Worm (Caenorhabditis elegans) whole organism, L3 larva: ENCODE measurements around the gene F49E8.8.

ENCODE experiments used
- ZK546.5 ChIP-seq: sonication (generic microtip); optimal IDR thresholded peaks from 2 replicates; lab custom pipeline; 2017; ENCODE audit warnings: missing biosample characterization, missing genetic modification characterization
- aly-2 ChIP-seq: fragments of 150-350 bp; optimal IDR thresholded peaks from 2 replicates; lab custom pipeline; 2014; ENCODE audit warnings: missing biosample characterization, missing genetic modification characterization
- ama-1 ChIP-seq: fragments of 150-350 bp; optimal IDR thresholded peaks from 2 replicates; lab custom pipeline; 2018
- ceh-16 ChIP-seq: sonication (generic microtip); optimal IDR thresholded peaks from 2 replicates; lab custom pipeline; 2017; ENCODE audit warnings: missing biosample characterization, missing genetic modification characterization
- ceh-28 ChIP-seq: fragments of 150-350 bp; optimal IDR thresholded peaks from 2 replicates; lab custom pipeline; 2014; ENCODE audit warnings: missing biosample characterization, missing genetic modification reagents, missing genetic modification characterization
- ceh-9 ChIP-seq: sonication (generic microtip); optimal IDR thresholded peaks from 2 replicates; lab custom pipeline; 2018; ENCODE audit warnings: missing biosample characterization, missing genetic modification characterization
- daf-12 ChIP-seq: fragments of 150-350 bp; optimal IDR thresholded peaks from 2 replicates; lab custom pipeline; 2014; ENCODE audit warnings: missing biosample characterization, missing genetic modification reagents, missing genetic modification characterization
- egl-27 ChIP-seq: sonication (generic microtip); optimal IDR thresholded peaks from 4 replicates; lab custom pipeline; 2017; ENCODE audit warnings: missing biosample characterization, missing genetic modification reagents, missing genetic modification characterization
- elt-2 ChIP-seq: sonication (generic microtip); optimal IDR thresholded peaks from 2 replicates; lab custom pipeline; 2016; ENCODE audit warnings: missing genetic modification reagents, mild to moderate bottlenecking, missing genetic modification characterization, missing compliant biosample characterization
- elt-3 ChIP-seq, 3 experiments: fragments of 150-350 bp in 1 of 3; sonication (generic microtip) in 2 of 3; optimal IDR thresholded peaks; 2 replicates in 2 of 3; 4 replicates in 1 of 3; lab custom pipeline; 2014 to 2017; ENCODE audit warnings: missing biosample characterization in 3 of 3, missing genetic modification characterization in 3 of 3
- fkh-10 ChIP-seq: sonication (generic microtip); optimal IDR thresholded peaks from 2 replicates; lab custom pipeline; 2017; ENCODE audit warnings: missing biosample characterization, missing genetic modification reagents, missing genetic modification characterization
- fkh-2 ChIP-seq: fragments of 150-350 bp; optimal IDR thresholded peaks from 2 replicates; lab custom pipeline; 2014; ENCODE audit warnings: missing biosample characterization, missing genetic modification reagents, missing genetic modification characterization
- fos-1 ChIP-seq: fragments of 150-350 bp; optimal IDR thresholded peaks from 2 replicates; lab custom pipeline; 2014; ENCODE audit warnings: missing biosample characterization, missing genetic modification characterization
- lin-15B ChIP-seq: fragments of 150-350 bp; optimal IDR thresholded peaks from 2 replicates; lab custom pipeline; 2014; ENCODE audit warnings: missing biosample characterization, missing genetic modification characterization
- lin-39 ChIP-seq: fragments of 150-350 bp; optimal IDR thresholded peaks from 2 replicates; lab custom pipeline; 2018; ENCODE audit warnings: missing biosample characterization, missing genetic modification reagents, missing genetic modification characterization
- mdl-1 ChIP-seq: fragments of 150-350 bp; optimal IDR thresholded peaks from 2 replicates; lab custom pipeline; 2014; ENCODE audit warnings: missing biosample characterization, missing genetic modification characterization
- mml-1 ChIP-seq: fragments of 150-350 bp; sonication (generic microtip); optimal IDR thresholded peaks from 3 replicates; lab custom pipeline; 2014; ENCODE audit warnings: missing biosample characterization, missing genetic modification characterization
- nfya-1 ChIP-seq: sonication (generic microtip); optimal IDR thresholded peaks from 2 replicates; lab custom pipeline; 2017; ENCODE audit warnings: missing genetic modification characterization, mild to moderate bottlenecking, missing compliant biosample characterization, antibody characterized with exemption, moderate library complexity; ENCODE audit not compliant: insufficient read depth
- nhr-11 ChIP-seq: fragments of 150-350 bp; optimal IDR thresholded peaks from 2 replicates; lab custom pipeline; 2014; ENCODE audit warnings: missing biosample characterization, missing genetic modification characterization
- nhr-12 ChIP-seq: fragments of 150-350 bp; optimal IDR thresholded peaks from 2 replicates; lab custom pipeline; 2014; ENCODE audit warnings: missing biosample characterization, missing genetic modification characterization
- nhr-23 ChIP-seq: fragments of 150-350 bp; optimal IDR thresholded peaks from 2 replicates; lab custom pipeline; 2014; ENCODE audit warnings: missing biosample characterization, missing genetic modification reagents, missing genetic modification characterization
- nhr-237 ChIP-seq: fragments of 150-350 bp; optimal IDR thresholded peaks from 2 replicates; lab custom pipeline; 2014; ENCODE audit warnings: missing biosample characterization, missing genetic modification characterization
- nhr-25 ChIP-seq: sonication (generic microtip); optimal IDR thresholded peaks from 2 replicates; lab custom pipeline; 2017; ENCODE audit warnings: missing biosample characterization, missing genetic modification characterization
- nhr-67 ChIP-seq: fragments of 150-350 bp; optimal IDR thresholded peaks from 2 replicates; lab custom pipeline; 2014; ENCODE audit warnings: missing biosample characterization, missing genetic modification characterization
- pha-4 ChIP-seq: fragments of 150-350 bp; optimal IDR thresholded peaks from 2 replicates; lab custom pipeline; 2014; ENCODE audit warnings: missing biosample characterization, missing genetic modification reagents, missing genetic modification characterization
- pqm-1 ChIP-seq: fragments of 150-350 bp; optimal IDR thresholded peaks from 2 replicates; lab custom pipeline; 2017; ENCODE audit warnings: missing biosample characterization, missing genetic modification characterization, inconsistent platforms
- sea-2 ChIP-seq: fragments of 150-350 bp; sonication (generic microtip); optimal IDR thresholded peaks from 4 replicates; lab custom pipeline; 2014; ENCODE audit warnings: missing biosample characterization, missing genetic modification reagents, missing genetic modification characterization
- skn-1 ChIP-seq: fragments of 150-350 bp; optimal IDR thresholded peaks from 2 replicates; lab custom pipeline; 2014; ENCODE audit warnings: missing biosample characterization, missing genetic modification characterization
- tbx-2 ChIP-seq: sonication (generic microtip); optimal IDR thresholded peaks from 2 replicates; lab custom pipeline; 2016; ENCODE audit warnings: mild to moderate bottlenecking, missing genetic modification characterization, missing compliant biosample characterization
- unc-39 ChIP-seq: sonication (generic microtip); optimal IDR thresholded peaks from 4 replicates; lab custom pipeline; 2017; ENCODE audit warnings: missing biosample characterization, missing genetic modification characterization
- unc-62 ChIP-seq: fragments of 150-350 bp; sonication (generic microtip); optimal IDR thresholded peaks from 4 replicates; lab custom pipeline; 2014; ENCODE audit warnings: missing biosample characterization, missing genetic modification reagents, missing genetic modification characterization
- zag-1 ChIP-seq: fragments of 150-350 bp; optimal IDR thresholded peaks from 2 replicates; lab custom pipeline; 2014; ENCODE audit warnings: missing biosample characterization, missing genetic modification characterization
- ztf-11 ChIP-seq: fragments of 150-350 bp; optimal IDR thresholded peaks from 2 replicates; lab custom pipeline; 2014; ENCODE audit warnings: missing biosample characterization, missing genetic modification characterization
- ztf-4 ChIP-seq: fragments of 150-350 bp; optimal IDR thresholded peaks from 2 replicates; lab custom pipeline; 2014; ENCODE audit warnings: missing biosample characterization, missing genetic modification characterization

The F49E8.8 gene

DNA sequence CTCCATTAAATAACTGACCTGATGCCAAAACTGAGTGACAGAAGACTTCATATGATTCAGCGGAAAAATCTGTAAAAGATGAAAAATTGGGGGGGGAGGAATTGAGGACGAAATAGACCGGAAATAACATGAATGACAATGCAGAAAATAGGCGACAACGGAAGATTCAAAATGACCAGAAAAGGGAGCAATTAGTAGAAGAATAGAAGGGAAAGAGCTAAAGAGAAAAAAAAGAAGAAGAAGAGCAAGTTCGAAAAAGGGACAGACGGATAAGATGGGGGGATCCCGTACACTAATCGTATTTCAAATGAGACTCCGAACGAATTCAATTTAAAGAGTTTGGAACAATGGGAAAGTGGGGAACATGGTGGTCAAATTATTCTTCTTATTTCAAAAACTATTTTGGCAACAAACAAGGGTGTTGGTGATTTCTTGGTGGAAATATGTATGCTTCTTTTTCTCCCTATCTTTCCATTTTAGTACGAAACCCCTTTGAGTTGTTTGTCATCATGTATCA lies 13.9 kb upstream of the F49E8.8 start, which contains the start of gene R05G6.10:
Gene R05G6.10 (minus strand): TSS at position 51 of the 517 bp plus-strand sequence.
- TF ChIP-seq ztf-4: no peak
- TF ChIP-seq nhr-237 (tag; lab: Kevin White, UChicago): no peak
- no peak for TF ChIP-seq ama-1 (lab: Kevin White, UChicago)
- no peak for TF ChIP-seq unc-39
- no peak for TF ChIP-seq ceh-28 (tag; lab: Kevin White, UChicago)
- no peak for TF ChIP-seq elt-3 (tag; optimal IDR thresholded peaks at IDR 0.05; lab: Kevin White, UChicago)

DNA sequence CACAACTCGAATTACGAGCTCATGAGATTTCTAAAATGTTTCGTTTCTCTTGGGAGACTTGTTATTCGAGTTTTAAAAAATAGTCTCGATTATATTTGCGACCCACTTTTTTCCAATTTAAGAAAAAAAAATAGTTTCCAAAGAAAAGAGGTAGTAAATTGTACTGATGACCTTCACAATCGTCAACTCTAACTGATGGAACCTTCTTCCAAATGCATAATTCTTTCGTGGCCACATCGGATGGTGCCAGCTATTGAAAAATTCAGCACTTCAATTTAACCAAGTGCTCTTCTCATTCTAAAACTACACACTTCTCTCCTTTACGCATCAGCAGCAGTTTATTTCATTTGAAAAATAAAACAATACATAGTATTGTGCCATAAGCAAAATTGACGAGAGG lies 12.8 kb upstream of the F49E8.8 start:
- TF ChIP-seq fkh-2 (tag; lab: Kevin White, UChicago) (no peak), lin-15B (tag; lab: Kevin White, UChicago) (no peak), ceh-28 (tag; lab: Kevin White, UChicago) (no peak), nhr-23 (tag; lab: Kevin White, UChicago) (no peak), ceh-9 (tag; lab: Kevin White, UChicago) (no peak), ztf-4 (no peak), mml-1 (tag; lab: Kevin White, UChicago) (no peak), zag-1 (tag; lab: Kevin White, UChicago) (no peak), elt-3 (tag; optimal IDR thresholded peaks at IDR 0.05; lab: Kevin White, UChicago) (no peak), ZK546.5 (tag; lab: Kevin White, UChicago) (no peak), skn-1 (tag; lab: Kevin White, UChicago) (no peak), unc-39 (no peak), aly-2 (tag; lab: Kevin White, UChicago) (no peak), ceh-16 (tag; lab: Kevin White, UChicago) (no peak), lin-39 (tag; lab: Kevin White, UChicago) (no peak), nhr-25 (tag; lab: Kevin White, UChicago) (no peak), pha-4 (tag; lab: Kevin White, UChicago) (no peak), unc-62 (GFP tag; lab: Kevin White, UChicago) (no peak), nhr-11 (no peak), nhr-67 (tag; lab: Kevin White, UChicago) (no peak)

DNA sequence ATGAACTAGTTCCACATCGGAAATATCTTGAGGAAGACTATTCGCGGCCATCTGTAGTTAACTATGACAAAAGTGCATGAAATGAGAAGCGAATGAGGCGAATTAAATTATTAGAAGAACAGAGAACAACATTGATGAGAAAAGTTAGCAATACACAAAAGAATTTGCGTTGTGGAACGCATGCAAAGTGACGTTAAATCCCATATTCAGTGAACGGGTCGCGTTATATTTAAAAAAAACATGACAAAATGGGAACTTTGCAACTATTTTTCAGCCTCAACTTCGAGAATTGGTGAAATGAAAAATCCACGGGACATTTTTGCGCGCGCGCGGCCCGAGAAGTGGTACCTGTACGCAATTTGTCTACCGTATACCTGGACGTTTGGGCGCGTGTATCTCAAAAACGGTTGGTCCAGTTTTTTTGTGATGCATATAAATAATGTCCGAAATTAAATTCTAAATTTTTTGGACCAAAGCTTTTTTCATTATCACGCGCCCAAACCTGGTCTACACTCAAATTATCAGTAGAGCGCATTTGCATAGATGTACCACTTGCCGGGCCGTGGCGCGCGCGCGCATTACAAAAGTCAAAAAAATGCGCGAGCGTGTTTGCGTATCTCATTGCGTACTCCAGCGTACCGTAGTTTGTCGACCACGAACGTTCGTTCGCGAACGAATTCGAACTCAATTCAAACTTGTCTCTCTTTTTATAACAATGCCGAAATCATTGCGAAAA lies 8.4 kb upstream of the F49E8.8 start, which contains the start of the genes cdd-2 and oef-1:
Gene cdd-2 (minus strand): TSS at position 51 of the 736 bp plus-strand sequence.
Gene oef-1 (plus strand): TSS at position 575 of the 736 bp plus-strand sequence.
- no peak for TF ChIP-seq nhr-12 (tag; lab: Kevin White, UChicago)
- TF ChIP-seq, all 47 proteins: peak for 0

DNA sequence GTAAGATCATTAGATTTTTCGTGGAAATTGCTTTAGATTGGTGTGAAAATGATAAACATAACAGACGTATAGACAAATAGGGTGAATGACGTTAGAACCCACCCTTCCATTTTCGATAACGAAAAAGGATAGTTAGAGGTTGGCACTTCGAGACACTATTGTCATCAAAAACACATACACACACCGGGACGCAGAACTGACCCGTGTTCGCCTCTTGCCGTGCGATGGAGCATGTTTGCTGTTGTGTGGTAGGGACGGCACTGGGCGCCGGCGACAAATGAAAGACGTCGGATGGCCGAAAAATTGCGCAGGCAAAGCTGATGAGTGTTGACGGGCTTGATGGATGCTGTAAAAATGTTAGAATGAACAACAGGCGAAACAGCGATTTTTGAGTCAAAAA lies 6.6 kb upstream of the F49E8.8 start:
- no peak for TF ChIP-seq unc-62 (GFP tag; lab: Kevin White, UChicago)
- peak; percentile 68 for TF ChIP-seq pqm-1
- no peak for TF ChIP-seq ztf-11 (tag; lab: Kevin White, UChicago)
- TF ChIP-seq nhr-11: no peak
- peak; percentile 70 for TF ChIP-seq elt-2 (tag; lab: Kevin White, UChicago)
- no peak for TF ChIP-seq ceh-28 (tag; lab: Kevin White, UChicago)
- no peak for TF ChIP-seq tbx-2 (tag; lab: Kevin White, UChicago)
- TF ChIP-seq nfya-1 (tag; lab: Kevin White, UChicago): peak; percentile 57
- no peak for TF ChIP-seq elt-3 (tag; optimal IDR thresholded peaks at IDR 0.05; lab: Kevin White, UChicago)
- no peak for TF ChIP-seq daf-12 (tag; lab: Kevin White, UChicago)
- TF ChIP-seq mml-1 (tag; lab: Kevin White, UChicago): no peak
- no peak for TF ChIP-seq mdl-1 (tag; lab: Kevin White, UChicago)
- peak; percentile 71 for TF ChIP-seq skn-1 (tag; lab: Kevin White, UChicago)
- TF ChIP-seq fkh-10 (GFP tag; lab: Kevin White, UChicago): no peak
- TF ChIP-seq sea-2: no peak
- TF ChIP-seq pha-4 (tag; lab: Kevin White, UChicago): peak; percentile 54
- TF ChIP-seq fos-1: no peak
- peak; percentile 54 for TF ChIP-seq lin-39 (tag; lab: Kevin White, UChicago)
- peak; percentile 27 for TF ChIP-seq nhr-23 (tag; lab: Kevin White, UChicago)
- TF ChIP-seq egl-27 (tag; lab: Kevin White, UChicago): peak; percentile 47
- peak; percentile 66 for TF ChIP-seq lin-15B (tag; lab: Kevin White, UChicago)
